Fruit fly (Drosophila melanogaster) whole organism, prepupa: ENCODE measurements around the gene CG33647.

Source experiments
- CG10631 ChIP-seq: fragments of 200-800 bp; sonication (Bioruptor generic); optimal IDR thresholded peaks from 2 replicates; lab custom pipeline; 2016; ENCODE audit warnings: missing biosample characterization, missing genetic modification characterization
- CG10669 ChIP-seq: fragments of 200-800 bp; sonication (Bioruptor generic); optimal IDR thresholded peaks from 3 replicates; lab custom pipeline; 2018; ENCODE audit warnings: missing biosample characterization, mild to moderate bottlenecking, missing genetic modification characterization, moderate library complexity
- CG11762 ChIP-seq: fragments of 200-800 bp; sonication (Bioruptor generic); optimal IDR thresholded peaks from 3 replicates; lab custom pipeline; 2016; ENCODE audit warnings: missing biosample characterization, missing genetic modification characterization; ENCODE audit not compliant: insufficient read depth
- CG31627 ChIP-seq: fragments of 200-800 bp; sonication (Bioruptor generic); optimal IDR thresholded peaks from 3 replicates; lab custom pipeline; 2016; ENCODE audit warnings: missing biosample characterization, missing genetic modification characterization
- CG32006 ChIP-seq: fragments of 200-800 bp; sonication (Bioruptor generic); optimal IDR thresholded peaks from 3 replicates; lab custom pipeline; 2017; ENCODE audit warnings: missing biosample characterization, mild to moderate bottlenecking, missing genetic modification characterization
- CG34406 ChIP-seq: fragments of 200-800 bp; sonication (Bioruptor generic); optimal IDR thresholded peaks from 3 replicates; lab custom pipeline; 2016; ENCODE audit warnings: missing biosample characterization, missing genetic modification characterization
- CG3919 ChIP-seq: fragments of 200-800 bp; sonication (Bioruptor generic); optimal IDR thresholded peaks from 3 replicates; lab custom pipeline; 2016; ENCODE audit warnings: missing biosample characterization, missing genetic modification characterization
- CG6276 ChIP-seq: fragments of 200-800 bp; sonication (Bioruptor generic); optimal IDR thresholded peaks from 2 replicates; lab custom pipeline; 2017; ENCODE audit warnings: missing biosample characterization, mild to moderate bottlenecking, missing genetic modification characterization
- CG6792 ChIP-seq: fragments of 200-800 bp; sonication (Bioruptor generic); optimal IDR thresholded peaks from 3 replicates; lab custom pipeline; 2016; ENCODE audit warnings: missing biosample characterization, missing genetic modification characterization
- CG6854 ChIP-seq: fragments of 200-800 bp; sonication (Bioruptor generic); optimal IDR thresholded peaks from 2 replicates; lab custom pipeline; 2017; ENCODE audit warnings: missing biosample characterization, mild to moderate bottlenecking, missing genetic modification characterization
- CG7368 ChIP-seq: fragments of 200-800 bp; sonication (Bioruptor generic); optimal IDR thresholded peaks from 3 replicates; lab custom pipeline; 2016; ENCODE audit warnings: missing biosample characterization, missing genetic modification characterization
- CG8119 ChIP-seq: fragments of 200-800 bp; sonication (Bioruptor generic); IDR thresholded peaks from 3 replicates; pipeline ENCODE4 v1.3.6; 2022; ENCODE audit warnings: missing biosample characterization, missing genetic modification characterization
- CG8319 ChIP-seq: fragments of 200-800 bp; sonication (Bioruptor generic); optimal IDR thresholded peaks from 3 replicates; lab custom pipeline; 2016; ENCODE audit warnings: missing biosample characterization, missing genetic modification characterization
- CG9139 ChIP-seq: fragments of 200-800 bp; sonication (Bioruptor generic); optimal IDR thresholded peaks from 3 replicates; lab custom pipeline; 2017; ENCODE audit warnings: missing biosample characterization, mild to moderate bottlenecking, missing genetic modification characterization
- Eip78C ChIP-seq: fragments of 200-800 bp; sonication (Bioruptor generic); peaks from one replicate; lab custom pipeline; 2016; ENCODE audit warnings: missing biosample characterization, missing genetic modification characterization
- Eip93F ChIP-seq: fragments of 200-800 bp; sonication (Bioruptor generic); optimal IDR thresholded peaks from 2 replicates; lab custom pipeline; 2016; ENCODE audit warnings: missing biosample characterization, mild to moderate bottlenecking, missing genetic modification characterization
- Ets21C ChIP-seq: fragments of 200-800 bp; sonication (Bioruptor generic); optimal IDR thresholded peaks from 3 replicates; lab custom pipeline; 2016; ENCODE audit warnings: missing biosample characterization, missing genetic modification characterization
- Ets96B ChIP-seq: fragments of 200-800 bp; optimal IDR thresholded peaks from 2 replicates; lab custom pipeline; 2019; ENCODE audit warnings: missing biosample characterization, mild to moderate bottlenecking, missing genetic modification characterization, moderate library complexity
- Gug ChIP-seq: fragments of 200-800 bp; sonication (Bioruptor generic); IDR thresholded peaks from 2 replicates; pipeline ENCODE4 v1.3.6; 2022; ENCODE audit warnings: missing biosample characterization, missing genetic modification characterization
- Hr38 ChIP-seq: sonication (Bioruptor generic); optimal IDR thresholded peaks from 2 replicates; lab custom pipeline; 2016; ENCODE audit warnings: missing biosample characterization, missing genetic modification characterization
- Lpt ChIP-seq: fragments of 200-800 bp; sonication (Bioruptor generic); optimal IDR thresholded peaks from 3 replicates; lab custom pipeline; 2016; ENCODE audit warnings: missing biosample characterization, missing genetic modification characterization
- Met ChIP-seq: fragments of 200-800 bp; sonication (Bioruptor generic); optimal IDR thresholded peaks from 3 replicates; lab custom pipeline; 2016; ENCODE audit warnings: missing biosample characterization, missing genetic modification characterization
- OdsH ChIP-seq: fragments of 200-800 bp; sonication (Bioruptor generic); optimal IDR thresholded peaks from 3 replicates; lab custom pipeline; 2016; ENCODE audit warnings: missing biosample characterization, missing genetic modification characterization
- Sox102F ChIP-seq: fragments of 200-800 bp; sonication (Bioruptor generic); optimal IDR thresholded peaks from 2 replicates; lab custom pipeline; 2016; ENCODE audit warnings: missing biosample characterization, mild to moderate bottlenecking, missing genetic modification characterization
- Sox14 ChIP-seq: fragments of 200-800 bp; sonication (Bioruptor generic); optimal IDR thresholded peaks from 3 replicates; lab custom pipeline; 2016; ENCODE audit warnings: missing biosample characterization, missing genetic modification characterization
- Sox15 ChIP-seq: fragments of 200-800 bp; sonication (Bioruptor generic); optimal IDR thresholded peaks from 3 replicates; lab custom pipeline; 2016; ENCODE audit warnings: missing biosample characterization, missing genetic modification characterization
- achi ChIP-seq: fragments of 200-800 bp; sonication (Bioruptor generic); optimal IDR thresholded peaks from 3 replicates; lab custom pipeline; 2016; ENCODE audit warnings: missing biosample characterization, missing genetic modification characterization
- acj6 ChIP-seq: fragments of 200-800 bp; sonication (Bioruptor generic); optimal IDR thresholded peaks from 3 replicates; lab custom pipeline; 2016; ENCODE audit warnings: missing biosample characterization, missing genetic modification characterization
- cyc ChIP-seq: fragments of 200-800 bp; sonication (Bioruptor generic); optimal IDR thresholded peaks from 3 replicates; lab custom pipeline; 2016; ENCODE audit warnings: missing biosample characterization, missing genetic modification characterization
- dac ChIP-seq: fragments of 200-800 bp; sonication (Bioruptor generic); optimal IDR thresholded peaks from 2 replicates; lab custom pipeline; 2017; ENCODE audit warnings: missing biosample characterization, mild to moderate bottlenecking, missing genetic modification characterization
- eg ChIP-seq: fragments of 200-800 bp; sonication (Bioruptor generic); IDR thresholded peaks from 3 replicates; pipeline ENCODE4 v1.3.6; 2022; ENCODE audit warnings: missing biosample characterization, missing genetic modification characterization
- esn ChIP-seq: fragments of 200-800 bp; sonication (Bioruptor generic); optimal IDR thresholded peaks from 2 replicates; lab custom pipeline; 2016; ENCODE audit warnings: missing biosample characterization, mild to moderate bottlenecking, missing genetic modification characterization, moderate library complexity
- fd59A ChIP-seq: fragments of 200-800 bp; sonication (Bioruptor generic); optimal IDR thresholded peaks from 2 replicates; lab custom pipeline; 2017; ENCODE audit warnings: missing biosample characterization, mild to moderate bottlenecking, missing genetic modification characterization, missing genetic modification reagents
- fd85E ChIP-seq: fragments of 200-800 bp; sonication (Bioruptor generic); optimal IDR thresholded peaks from 3 replicates; lab custom pipeline; 2016; ENCODE audit warnings: missing biosample characterization, missing genetic modification characterization
- fkh ChIP-seq: fragments of 200-800 bp; sonication (Bioruptor generic); optimal IDR thresholded peaks from 3 replicates; lab custom pipeline; 2017; ENCODE audit warnings: missing biosample characterization, mild to moderate bottlenecking, missing genetic modification characterization, moderate library complexity
- lz ChIP-seq: fragments of 200-800 bp; sonication (Bioruptor generic); optimal IDR thresholded peaks from 3 replicates; lab custom pipeline; 2016; ENCODE audit warnings: missing biosample characterization, missing genetic modification characterization
- net ChIP-seq: fragments of 200-800 bp; sonication (Bioruptor generic); optimal IDR thresholded peaks from 3 replicates; lab custom pipeline; 2016; ENCODE audit warnings: missing biosample characterization, missing genetic modification characterization
- pdm3 ChIP-seq: fragments of 200-800 bp; sonication (Bioruptor generic); optimal IDR thresholded peaks from 3 replicates; lab custom pipeline; 2016; ENCODE audit warnings: missing biosample characterization, missing genetic modification characterization
- spab ChIP-seq: fragments of 200-800 bp; sonication (Bioruptor generic); optimal IDR thresholded peaks from 2 replicates; lab custom pipeline; 2017; ENCODE audit warnings: missing biosample characterization, mild to moderate bottlenecking, missing genetic modification characterization, missing genetic modification reagents
- ss ChIP-seq, 2 experiments: fragments of 200-800 bp; sonication (Bioruptor generic); optimal IDR thresholded peaks; 2 replicates in 1 of 2; 3 replicates in 1 of 2; lab custom pipeline; 2017 to 2018; ENCODE audit warnings: mild to moderate bottlenecking in 2 of 2, missing biosample characterization in 2 of 2, missing genetic modification characterization in 2 of 2, moderate library complexity in 1 of 2
- svp ChIP-seq: fragments of 200-800 bp; sonication (Bioruptor generic); peaks from one replicate; lab custom pipeline; 2016; ENCODE audit warnings: missing biosample characterization, missing genetic modification characterization
- vri ChIP-seq: fragments of 200-800 bp; sonication (Bioruptor generic); optimal IDR thresholded peaks from 3 replicates; lab custom pipeline; 2016; ENCODE audit warnings: missing biosample characterization, mild to moderate bottlenecking, missing genetic modification characterization

CG33647 gene

dm6 chr3L:19190791-19191190, 45.4 kb upstream of the CG33647 start (continued):
- TF ChIP-seq dac (GFP tag; lab: Kevin White, UChicago) = no peak
- peak; percentile 28 for TF ChIP-seq CG6792 (GFP tag; lab: Kevin White, UChicago)
- peak; percentile 54 for TF ChIP-seq achi (GFP tag; lab: Kevin White, UChicago)
- peak; percentile 84 for TF ChIP-seq Eip78C (GFP tag; lab: Kevin White, UChicago)
- peak; percentile 25 for TF ChIP-seq Ets21C (GFP tag; lab: Kevin White, UChicago)
- 0 out of 2 replicates have a peak, but pooled peaks have one; percentile 17 for TF ChIP-seq Gug
- peak; percentile 52 for TF ChIP-seq Ets96B (tag; lab: Kevin White, UChicago)
- no peak for TF ChIP-seq Hr38 (GFP tag; lab: Kevin White, UChicago)
- TF ChIP-seq Met (GFP tag; lab: Kevin White, UChicago) = peak; percentile 55
- peak; percentile 47 for TF ChIP-seq OdsH
- peak; percentile 6 for TF ChIP-seq CG8319 (GFP tag; lab: Kevin White, UChicago)
- peak; percentile 51 for TF ChIP-seq esn (GFP tag; lab: Kevin White, UChicago)
- TF ChIP-seq CG6854 = no peak
- TF ChIP-seq CG31627 = peak; percentile 41
- TF ChIP-seq CG9139 = no peak
- TF ChIP-seq CG32006 (GFP tag; lab: Kevin White, UChicago) = peak; percentile 40
- peak; percentile 13 for TF ChIP-seq vri (GFP tag; lab: Kevin White, UChicago)
- no peak for TF ChIP-seq fd85E (GFP tag; lab: Kevin White, UChicago)
- peak in 1 of 2 experiments; percentile 23 for TF ChIP-seq ss (GFP tag; optimal IDR thresholded peaks at IDR 0.05; lab: Kevin White, UChicago)
- TF ChIP-seq eg (GFP tag; lab: Robert Waterston, UW) = peak; percentile 49; the same call in 1 of the 3 replicates
- TF ChIP-seq Sox14 (GFP tag; lab: Kevin White, UChicago) = peak; percentile 33
- peak; percentile 15 for TF ChIP-seq CG7368 (GFP tag; lab: Kevin White, UChicago)
- peak; percentile 7 for TF ChIP-seq CG11762
- TF ChIP-seq CG8119 = peak; percentile 48; the same call in 2 of the 3 replicates
- TF ChIP-seq Lpt (GFP tag; lab: Kevin White, UChicago) = no peak
- peak; percentile 41 for TF ChIP-seq acj6
- TF ChIP-seq CG10631 (GFP tag; lab: Kevin White, UChicago) = peak; percentile 44
- TF ChIP-seq svp = peak; percentile 58
- TF ChIP-seq fd59A (GFP tag; lab: Kevin White, UChicago) = no peak
- TF ChIP-seq Eip93F = no peak
- TF ChIP-seq fkh (GFP tag; lab: Kevin White, UChicago) = no peak

DNA sequence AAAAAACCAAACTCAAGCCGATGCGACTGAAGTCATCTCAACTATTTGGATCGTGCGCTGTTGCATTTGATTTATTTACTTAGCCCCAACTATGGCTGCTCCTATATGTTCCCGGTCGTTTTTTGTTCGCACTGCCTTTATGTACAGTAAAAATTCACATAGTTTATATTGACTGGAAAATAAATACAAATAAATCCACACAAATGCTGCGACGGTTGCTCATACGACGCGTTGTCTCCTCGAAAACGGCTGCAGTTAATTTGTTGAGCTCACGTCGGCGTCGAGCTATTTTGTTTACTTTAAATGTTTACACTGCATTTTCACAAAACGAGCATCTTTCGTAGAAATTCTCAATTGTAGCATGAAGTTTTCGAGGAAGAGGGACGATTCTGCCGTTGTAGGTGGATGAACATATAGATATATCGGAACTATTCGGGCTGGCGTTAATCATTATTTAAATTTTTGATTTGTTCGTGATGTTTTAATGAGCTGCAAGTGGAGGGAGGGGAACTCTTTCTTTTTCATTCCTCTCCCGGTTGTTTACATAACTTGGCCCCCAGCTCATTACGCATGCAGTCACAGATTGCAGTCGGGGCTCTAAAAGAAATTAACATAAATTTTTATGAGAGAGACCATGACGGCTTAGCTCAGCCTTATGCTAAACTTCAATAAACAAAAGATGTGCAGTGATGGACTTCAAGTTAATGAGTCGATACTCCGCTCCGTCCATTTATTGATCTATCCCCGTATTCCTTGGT, 44.1 kb upstream of the CG33647 start:
- TF ChIP-seq fkh (GFP tag; lab: Kevin White, UChicago) = peak; percentile 65
- TF ChIP-seq Sox102F (GFP tag; lab: Kevin White, UChicago) = no peak

- peak; percentile 7 for TF ChIP-seq Eip78C (GFP tag; lab: Kevin White, UChicago)
- TF ChIP-seq eg (GFP tag; lab: Robert Waterston, UW) = no peak
Measured at dm6 chr3L:19193154-19193553, 43.0 kb upstream of the CG33647 start.

DNA sequence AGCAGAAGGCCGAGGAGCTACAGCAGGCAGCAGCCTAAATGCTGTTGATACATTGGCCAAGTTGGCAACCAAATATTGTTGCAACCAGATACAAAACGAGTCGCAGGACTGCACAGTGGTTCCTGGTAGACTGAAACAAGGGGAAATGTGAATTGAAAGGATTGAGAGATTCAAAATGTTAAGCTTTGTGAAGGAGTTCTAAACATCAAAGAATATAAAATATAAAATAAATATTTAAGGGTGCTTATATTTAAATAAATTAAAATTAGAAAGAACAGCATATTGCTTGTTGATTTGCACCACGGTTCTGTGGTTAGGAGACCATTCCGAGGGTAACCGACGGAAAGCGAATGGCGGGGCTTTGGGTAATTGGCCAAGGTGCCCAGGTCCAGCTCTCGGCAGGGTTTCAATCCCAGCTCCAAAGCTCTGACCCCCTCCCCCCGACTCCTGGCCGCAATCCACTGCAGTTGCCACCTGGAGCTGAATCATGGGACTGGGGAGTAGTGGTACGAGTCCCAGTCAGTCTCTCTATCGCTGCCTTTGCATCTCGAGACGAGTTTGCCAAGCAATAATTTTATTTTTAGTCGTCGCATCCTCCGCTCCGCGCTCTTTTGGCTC, 42.0 kb upstream of the CG33647 start:
- TF ChIP-seq ss (GFP tag; optimal IDR thresholded peaks at IDR 0.05; lab: Kevin White, UChicago) (peak; percentile 86 to 87), pdm3 (GFP tag; lab: Kevin White, UChicago) (peak; percentile 84), CG6792 (GFP tag; lab: Kevin White, UChicago) (peak; percentile 93), CG10669 (GFP tag; lab: Kevin White, UChicago) (peak; percentile 86), CG9139 (peak; percentile 83), Sox15 (peak; percentile 83), net (peak; percentile 91), CG6276 (GFP tag; lab: Kevin White, UChicago) (peak; percentile 89), CG11762 (peak; percentile 89), CG31627 (peak; percentile 75), CG3919 (GFP tag; lab: Kevin White, UChicago) (peak; percentile 94), CG8119 (peak; percentile 97), CG34406 (peak; percentile 95), Ets21C (GFP tag; lab: Kevin White, UChicago) (peak; percentile 76), lz (GFP tag; lab: Kevin White, UChicago) (peak; percentile 87), Ets96B (tag; lab: Kevin White, UChicago) (peak; percentile 96), CG7368 (GFP tag; lab: Kevin White, UChicago) (peak; percentile 81), Eip93F (peak; percentile 95), esn (GFP tag; lab: Kevin White, UChicago) (peak; percentile 94), Eip78C (GFP tag; lab: Kevin White, UChicago) (peak; percentile 97), fd59A (GFP tag; lab: Kevin White, UChicago) (peak; percentile 87), Gug (peak; percentile 72), Sox102F (GFP tag; lab: Kevin White, UChicago) (peak; percentile 92), spab (GFP tag; lab: Kevin White, UChicago) (peak; percentile 88), cyc (GFP tag; lab: Kevin White, UChicago) (peak; percentile 79)
